Worm (Caenorhabditis elegans): Measurements from ENCODE around the gene sra-28.

- TF ChIP-seq ham-2 (GFP tag; optimal IDR thresholded peaks at IDR 0.05) (no peak), nhr-28 (tag; optimal IDR thresholded peaks at IDR 0.05) (no peak), lsy-2 (tag; optimal IDR thresholded peaks at IDR 0.05) (peak; percentile 65), nhr-2 (tag; optimal IDR thresholded peaks at IDR 0.05) (no peak), elt-3 (tag; optimal IDR thresholded peaks at IDR 0.05) (no peak), drap-1 (GFP tag; optimal IDR thresholded peaks at IDR 0.05) (no peak), cnd-1 (tag; optimal IDR thresholded peaks at IDR 0.05) (no peak), pha-4 (tag; optimal IDR thresholded peaks at IDR 0.05) (no peak), tbx-8 (GFP tag; optimal IDR thresholded peaks at IDR 0.05) (no peak)
Observed at ce11 chrII:6535957-6536424, 37.6 kb downstream of the sra-28 start, which contains the start of gene utp-20.
